Fruit fly (Drosophila melanogaster) whole organism, prepupa: Measurements from ENCODE around the gene CG8927.

Source experiments
- CG1621 ChIP-seq: fragments of 200-800 bp; sonication (Bioruptor generic); optimal IDR thresholded peaks from 3 replicates; lab custom pipeline; 2018; ENCODE audit warnings: missing biosample characterization, mild to moderate bottlenecking, missing genetic modification characterization
- CG6276 ChIP-seq: fragments of 200-800 bp; sonication (Bioruptor generic); optimal IDR thresholded peaks from 2 replicates; lab custom pipeline; 2017; ENCODE audit warnings: missing biosample characterization, mild to moderate bottlenecking, missing genetic modification characterization
- CG6854 ChIP-seq: fragments of 200-800 bp; sonication (Bioruptor generic); optimal IDR thresholded peaks from 2 replicates; lab custom pipeline; 2017; ENCODE audit warnings: missing biosample characterization, mild to moderate bottlenecking, missing genetic modification characterization

DNA sequence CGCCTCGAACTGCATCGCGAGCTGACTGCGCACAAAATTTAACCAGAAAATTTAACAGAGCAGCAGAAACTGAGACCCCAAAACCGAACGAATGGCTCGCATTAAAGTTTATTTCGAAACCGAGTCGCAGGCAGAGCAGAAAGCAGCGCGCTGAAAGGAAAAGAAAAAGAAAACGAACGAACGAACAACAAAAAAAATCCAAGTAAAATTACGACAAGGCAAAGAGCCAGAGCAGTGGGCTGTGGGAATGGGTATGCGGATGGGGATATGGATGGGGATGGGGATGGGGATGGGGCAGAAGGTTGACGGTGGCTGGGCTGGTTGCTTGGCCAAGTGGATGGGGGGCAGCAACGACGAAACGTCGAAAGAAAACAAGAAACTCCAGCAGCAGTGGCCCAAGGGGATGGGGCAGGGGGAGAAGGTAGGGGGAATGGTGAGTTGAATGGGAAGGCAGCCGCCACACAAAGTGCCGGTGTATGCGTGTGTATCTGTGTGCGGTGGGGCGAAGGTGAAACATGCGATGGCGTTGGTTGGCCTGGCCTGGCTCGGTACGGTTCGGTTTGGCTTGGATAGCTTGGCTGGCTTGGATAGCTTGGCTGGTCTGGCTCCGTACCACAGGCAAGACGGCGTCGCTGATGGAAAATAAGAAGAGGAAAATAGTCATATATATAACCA, 27.4 kb downstream of the CG8927 start:
- TF ChIP-seq CG6854 (GFP tag; lab: Kevin White, UChicago) (peak; percentile 97), CG6276 (GFP tag; lab: Kevin White, UChicago) (peak; percentile 93), CG1621 (tag; lab: Kevin White, UChicago) (peak; percentile 90)
